Worm (Caenorhabditis elegans): ENCODE results near the gene unc-103.

The unc-103 gene

DNA sequence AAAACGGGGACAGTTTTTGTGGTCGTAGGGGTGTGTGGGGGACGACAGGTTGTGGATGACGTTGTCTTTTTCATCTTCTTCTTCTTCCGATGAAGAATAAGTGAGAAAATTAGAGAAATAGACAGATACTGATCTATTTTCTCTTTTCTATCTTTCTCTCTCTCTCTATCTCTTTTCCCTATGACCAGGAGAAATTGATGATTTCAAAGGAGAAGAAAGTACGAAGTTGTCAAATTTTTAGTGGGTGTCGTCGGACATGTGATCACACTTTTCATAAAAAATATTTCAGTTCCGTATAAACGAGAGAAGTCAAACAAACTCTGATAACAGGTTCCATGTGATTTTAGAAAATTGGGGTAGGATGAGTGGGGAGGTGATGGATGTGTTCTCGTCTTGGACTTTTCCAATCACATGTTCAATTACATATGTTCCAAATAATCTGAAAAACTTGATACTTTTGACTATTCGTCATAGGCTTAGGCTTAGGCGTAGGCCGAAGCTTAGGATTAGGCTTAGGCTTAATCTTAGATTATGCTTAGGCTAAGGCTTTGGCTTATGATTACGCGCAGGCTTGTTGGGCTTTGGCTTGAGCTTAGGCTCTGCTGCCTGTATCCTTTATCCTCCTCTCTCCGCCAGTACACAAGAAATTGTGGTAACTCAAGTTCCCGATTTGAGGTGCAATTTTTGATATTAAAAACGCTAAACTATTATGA is 15.1 kb upstream of the unc-103 start (continued):
- TF ChIP-seq mxl-2 (GFP tag; conservative IDR thresholded peaks at IDR 0.05) (no peak), ZK546.5 (tag; optimal IDR thresholded peaks at IDR 0.05) (no peak), nhr-77 (tag; optimal IDR thresholded peaks at IDR 0.05) (peak; percentile 27), daf-8 (GFP tag; IDR thresholded peaks at IDR 0.05) (no peak), jun-1 (tag; optimal IDR thresholded peaks at IDR 0.05) (no peak), zip-11 (GFP tag; IDR thresholded peaks at IDR 0.05) (no peak), mdt-29 (GFP tag; IDR thresholded peaks at IDR 0.05) (no peak), lin-1 (GFP tag; IDR thresholded peaks at IDR 0.05) (no peak), spr-3 (GFP tag; optimal IDR thresholded peaks at IDR 0.05) (no peak), ceh-82 (tag; optimal IDR thresholded peaks at IDR 0.05) (no peak), aha-1 (tag) (no peak), dmd-9 (GFP tag; IDR thresholded peaks at IDR 0.05) (no peak), ceh-62 (tag; optimal IDR thresholded peaks at IDR 0.05) (no peak), nhr-41 (GFP tag; IDR thresholded peaks at IDR 0.05) (no peak), ztf-11 (tag; optimal IDR thresholded peaks at IDR 0.05) (no peak), mdl-1 (tag; optimal IDR thresholded peaks at IDR 0.05) (peak in 1 of 2 experiments; percentile 68), Y5F2A.4 (GFP tag; optimal IDR thresholded peaks at IDR 0.05) (no peak), spr-1 (tag; optimal IDR thresholded peaks at IDR 0.05) (peak; percentile 17), nhr-6 (tag; optimal IDR thresholded peaks at IDR 0.05) (no peak), fkh-10 (GFP tag; optimal IDR thresholded peaks at IDR 0.05) (no peak), nhr-11 (tag; optimal IDR thresholded peaks at IDR 0.05) (peak; percentile 44), snpc-4 (tag; optimal IDR thresholded peaks at IDR 0.05) (no peak), F10B5.3 (tag; optimal IDR thresholded peaks at IDR 0.05) (no peak), lin-39 (tag; optimal IDR thresholded peaks at IDR 0.05) (no peak), madf-5 (GFP tag; IDR thresholded peaks at IDR 0.05) (no peak), mxl-3 (GFP tag; optimal IDR thresholded peaks at IDR 0.05) (peak; percentile 49), mep-1 (tag; optimal IDR thresholded peaks at IDR 0.05) (peak; percentile 72), nhr-76 (tag; optimal IDR thresholded peaks at IDR 0.05) (no peak), egl-43 (GFP tag; IDR thresholded peaks at IDR 0.05) (no peak), nhr-28 (tag; optimal IDR thresholded peaks at IDR 0.05) (peak; percentile 53), ceh-44 (GFP tag; IDR thresholded peaks at IDR 0.05) (no peak), nhr-48 (tag; optimal IDR thresholded peaks at IDR 0.05) (no peak)

DNA sequence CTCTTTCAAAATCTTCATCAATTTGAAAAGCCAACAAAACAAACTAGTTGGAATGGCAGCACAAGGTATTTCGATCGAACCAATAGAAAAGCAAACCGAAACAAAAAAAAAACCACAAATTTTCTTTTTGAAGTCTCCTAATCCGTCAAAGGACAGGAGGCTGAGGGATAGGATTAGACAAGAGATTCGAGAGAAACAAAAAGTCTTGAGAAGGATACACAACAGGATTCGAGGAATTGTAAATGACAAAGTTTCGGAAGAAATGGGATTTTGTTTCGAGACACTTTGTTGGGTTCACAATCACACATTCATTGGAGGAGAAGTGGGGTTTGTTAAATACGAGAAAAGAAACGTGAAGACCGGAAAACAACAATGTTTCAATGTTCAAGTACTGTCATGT is 14.2 kb upstream of the unc-103 start:
- no peak for TF ChIP-seq daf-8 (GFP tag; IDR thresholded peaks at IDR 0.05)
- no peak for TF ChIP-seq snpc-1.2 (GFP tag; IDR thresholded peaks at IDR 0.05)
- no peak for TF ChIP-seq zip-2 (tag; optimal IDR thresholded peaks at IDR 0.05)
- no peak for TF ChIP-seq nhr-102 (tag; optimal IDR thresholded peaks at IDR 0.05)
- no peak for TF ChIP-seq nhr-111 (GFP tag; optimal IDR thresholded peaks at IDR 0.05)
- TF ChIP-seq F49E8.2 (tag; optimal IDR thresholded peaks at IDR 0.05; ENCODE audit: borderline replicate concordance) = no peak
- TF ChIP-seq ceh-28 (tag; optimal IDR thresholded peaks at IDR 0.05) = no peak
- TF ChIP-seq zip-11 (GFP tag; IDR thresholded peaks at IDR 0.05) = no peak
- TF ChIP-seq nhr-48 (tag; optimal IDR thresholded peaks at IDR 0.05) = no peak
- TF ChIP-seq mxl-2 (GFP tag; conservative IDR thresholded peaks at IDR 0.05) = no peak
- no peak for TF ChIP-seq ceh-44 (GFP tag; IDR thresholded peaks at IDR 0.05)
- no peak for TF ChIP-seq lin-29 (GFP tag; IDR thresholded peaks at IDR 0.05)
- no peak for TF ChIP-seq dpl-1 (GFP tag; optimal IDR thresholded peaks at IDR 0.05)
- TF ChIP-seq nhr-42 (GFP tag; IDR thresholded peaks at IDR 0.05) = no peak
- TF ChIP-seq dve-1 (tag; optimal IDR thresholded peaks at IDR 0.05; ENCODE audit: insufficient read depth) = no peak
- TF ChIP-seq pha-4 (GFP tag; IDR thresholded peaks at IDR 0.05) = no peak
- no peak for TF ChIP-seq pha-4 (tag; optimal IDR thresholded peaks at IDR 0.05)
- no peak for TF ChIP-seq ama-1 (optimal IDR thresholded peaks at IDR 0.05)

Data from whole organism, L4 larva.